Worm (Caenorhabditis elegans) whole organism, early embryonic: ENCODE results near the gene F26G1.9.

Source experiments
- F13C5.2 ChIP-seq: sonication (generic microtip); optimal IDR thresholded peaks from 2 replicates; lab custom pipeline; 2017; ENCODE audit warnings: mild to moderate bottlenecking, missing genetic modification characterization, inconsistent platforms, missing compliant biosample characterization
- aly-1 ChIP-seq: sonication (generic microtip); optimal IDR thresholded peaks from 2 replicates; lab custom pipeline; 2016; ENCODE audit warnings: missing genetic modification characterization, missing compliant biosample characterization
- ama-1 ChIP-seq: fragments of 150-350 bp; optimal IDR thresholded peaks from 2 replicates; lab custom pipeline; 2014
- ets-7 ChIP-seq: sonication (generic microtip); optimal IDR thresholded peaks from 2 replicates; lab custom pipeline; 2016; ENCODE audit warnings: missing genotype, missing genetic modification characterization, missing compliant biosample characterization
- hmg-4 ChIP-seq: fragments of 200-800 bp; sonication (Bioruptor generic); optimal IDR thresholded peaks from 2 replicates; lab custom pipeline; 2018; ENCODE audit warnings: mild to moderate bottlenecking, missing genetic modification characterization, missing compliant biosample characterization
- hnd-1 ChIP-seq: sonication (generic microtip); optimal IDR thresholded peaks from 2 replicates; lab custom pipeline; 2016; ENCODE audit warnings: missing genetic modification characterization, missing compliant biosample characterization
- scrt-1 ChIP-seq: fragments of 200-800 bp; sonication (Bioruptor generic); IDR thresholded peaks from 2 replicates; pipeline ENCODE4 v1.3.6; 2022; ENCODE audit warnings: missing genetic modification characterization, missing compliant biosample characterization
- tbx-11 ChIP-seq: fragments of 200-800 bp; sonication (Bioruptor generic); IDR thresholded peaks from 2 replicates; pipeline ENCODE4 v1.3.6; 2022; ENCODE audit warnings: missing genetic modification characterization, missing compliant biosample characterization
- tbx-37 ChIP-seq: fragments of 200-800 bp; sonication (Bioruptor generic); conservative IDR thresholded peaks from 2 replicates; pipeline ENCODE4 v1.3.6; 2022; ENCODE audit warnings: missing genetic modification reagents, missing genetic modification characterization, missing compliant biosample characterization

DNA sequence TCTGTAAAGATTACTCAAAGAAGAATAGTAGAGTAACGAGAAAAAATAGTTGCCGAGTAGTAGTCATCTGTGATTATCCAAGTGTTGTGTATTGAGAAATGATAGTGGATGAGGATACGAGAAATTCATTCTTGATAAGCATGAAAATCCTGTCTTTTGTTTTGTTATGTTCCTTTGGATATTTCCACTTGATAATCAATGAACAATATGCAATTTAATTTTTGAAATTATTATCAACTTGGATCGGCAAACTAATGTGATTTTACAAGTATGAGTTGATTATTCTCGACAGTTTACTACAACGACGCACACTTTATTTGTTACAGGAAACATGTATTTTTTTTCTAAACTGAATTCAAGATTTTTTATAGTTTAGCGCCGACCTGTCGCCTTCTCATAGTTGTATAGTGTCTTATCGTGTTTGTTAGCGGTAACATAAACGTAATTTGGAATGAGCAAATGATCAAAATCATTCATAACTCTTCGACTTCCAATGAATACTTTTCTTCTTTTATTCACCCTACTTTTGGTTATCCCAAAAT, at the start of gene F26G1.9, which contains the start of gene F26G1.10:
- TF ChIP-seq ama-1 (lab: Kevin White, UChicago) (no peak), aly-1 (tag; lab: Kevin White, UChicago) (no peak), hmg-4 (GFP tag; lab: Kevin White, UChicago) (no peak), hnd-1 (no peak), scrt-1 (GFP tag; lab: Robert Waterston, UW) (no peak), tbx-11 (GFP tag; lab: Robert Waterston, UW) (no peak), F13C5.2 (tag; lab: Kevin White, UChicago) (no peak), tbx-37 (GFP tag; lab: Robert Waterston, UW) (no peak), ets-7 (no peak)
